Fruit fly (Drosophila melanogaster) whole organism, embryonic: ENCODE results near the gene CG32811.

ENCODE experiments used
- CG10543 ChIP-seq: fragments of 200-800 bp; sonication (Bioruptor generic); optimal IDR thresholded peaks from 3 replicates; lab custom pipeline; 2017; ENCODE audit warnings: missing biosample characterization, mild to moderate bottlenecking, missing genetic modification characterization, moderate library complexity
- CG7745 ChIP-seq: fragments of 200-800 bp; sonication (Bioruptor generic); optimal IDR thresholded peaks from 2 replicates; lab custom pipeline; 2018; ENCODE audit warnings: missing biosample characterization, mild to moderate bottlenecking, missing genetic modification characterization, moderate library complexity
- CoRest ChIP-seq: fragments of 200-800 bp; sonication (Bioruptor generic); optimal IDR thresholded peaks from 3 replicates; lab custom pipeline; 2018; ENCODE audit warnings: missing biosample characterization, mild to moderate bottlenecking, missing genetic modification characterization, moderate library complexity
- Dfd ChIP-seq, 2 experiments: fragments of >200 bp; optimal IDR thresholded peaks; 2 replicates each; lab custom pipeline; 2017; ENCODE audit warnings: missing biosample characterization in 2 of 2, missing genetic modification characterization in 2 of 2
- Ets65A ChIP-seq: fragments of 200-800 bp; sonication (Bioruptor generic); peaks from one replicate; lab custom pipeline; 2016; ENCODE audit warnings: missing biosample characterization, missing genetic modification characterization
- Ets97D ChIP-seq: fragments of 200-800 bp; sonication (Bioruptor generic); optimal IDR thresholded peaks from 3 replicates; lab custom pipeline; 2016; ENCODE audit warnings: missing biosample characterization, missing genetic modification characterization
- Nf-YC ChIP-seq: fragments of 200-800 bp; optimal IDR thresholded peaks from 3 replicates; lab custom pipeline; 2019; ENCODE audit warnings: missing biosample characterization, mild to moderate bottlenecking, missing genetic modification characterization, moderate library complexity
- hb ChIP-seq: fragments of 200-800 bp; sonication (Bioruptor generic); IDR thresholded peaks from 3 replicates; pipeline ENCODE4 v1.3.6; 2022; ENCODE audit warnings: missing biosample characterization, missing genetic modification characterization; ENCODE audit not compliant: partially characterized antibody
- lilli ChIP-seq: fragments of 200-800 bp; sonication (Bioruptor generic); optimal IDR thresholded peaks from 3 replicates; lab custom pipeline; 2016; ENCODE audit warnings: missing biosample characterization, missing genetic modification characterization
- repo ChIP-seq: fragments of 200-800 bp; sonication (Bioruptor generic); optimal IDR thresholded peaks from 2 replicates; lab custom pipeline; 2016; ENCODE audit warnings: missing biosample characterization, missing genetic modification characterization
- stwl ChIP-seq: fragments of 200-800 bp; sonication (Bioruptor generic); optimal IDR thresholded peaks from 3 replicates; lab custom pipeline; 2018; ENCODE audit warnings: missing biosample characterization, mild to moderate bottlenecking, missing genetic modification characterization, moderate library complexity
- wdn ChIP-seq: fragments of 200-800 bp; sonication (Bioruptor generic); IDR thresholded peaks from 2 replicates; pipeline ENCODE4 v1.3.6; 2022; ENCODE audit warnings: missing biosample characterization, missing genetic modification characterization

- TF ChIP-seq Ets97D (GFP tag; lab: Kevin White, UChicago) (no peak), CG7745 (tag; lab: Kevin White, UChicago) (no peak), hb (GFP tag; lab: Robert Waterston, UW) (no peak), repo (no peak), lilli (GFP tag; lab: Kevin White, UChicago) (no peak), Ets65A (GFP tag; lab: Kevin White, UChicago) (no peak), wdn (GFP tag; lab: Robert Waterston, UW) (no peak), stwl (tag; lab: Kevin White, UChicago) (no peak), CoRest (tag; lab: Kevin White, UChicago) (no peak), CG10543 (GFP tag; lab: Kevin White, UChicago) (peak; percentile 2), Nf-YC (no peak), Dfd (GFP tag; optimal IDR thresholded peaks at IDR 0.05; lab: Kevin White, UChicago) (no peak)
These were observed 13.9 kb downstream of the CG32811 start for dm6 chrX:1284238-1284637.
